Fruit fly (Drosophila melanogaster) whole organism, embryonic: Measurements from ENCODE around the gene grsm.

Experiments
- Abd-B ChIP-seq: fragments of 200-800 bp; sonication (Bioruptor generic); optimal IDR thresholded peaks from 2 replicates; lab custom pipeline; 2018; ENCODE audit warnings: missing biosample characterization, mild to moderate bottlenecking, missing genetic modification characterization, moderate library complexity
- Awh ChIP-seq: fragments of 200-800 bp; sonication (Bioruptor generic); IDR thresholded peaks from 2 replicates; pipeline ENCODE4, ENCODE4 v1.3.6; 2022; ENCODE audit warnings: missing biosample characterization, missing genetic modification characterization
- CG10209 ChIP-seq: fragments of 200-800 bp; sonication (Bioruptor generic); optimal IDR thresholded peaks from 3 replicates; lab custom pipeline; 2017; ENCODE audit warnings: missing biosample characterization, mild to moderate bottlenecking, missing genetic modification characterization, missing genetic modification reagents
- CG10274 ChIP-seq: fragments of 200-800 bp; sonication (Bioruptor generic); optimal IDR thresholded peaks from 3 replicates; lab custom pipeline; 2017; ENCODE audit warnings: missing biosample characterization, mild to moderate bottlenecking, missing genetic modification characterization
- CG10366 ChIP-seq: fragments of 200-800 bp; sonication (Bioruptor generic); IDR thresholded peaks from 2 replicates; pipeline ENCODE4 v1.3.6; 2022; ENCODE audit warnings: missing biosample characterization, missing genetic modification characterization
- CG11398 ChIP-seq: fragments of 200-800 bp; sonication (Bioruptor generic); optimal IDR thresholded peaks from 2 replicates; lab custom pipeline; 2016; ENCODE audit warnings: missing biosample characterization, missing genetic modification characterization
- CG11456 ChIP-seq: fragments of 200-800 bp; sonication (Bioruptor generic); IDR thresholded peaks from 3 replicates; pipeline ENCODE4 v1.3.6; 2022; ENCODE audit warnings: missing biosample characterization, missing genetic modification characterization
- CG13287 ChIP-seq: fragments of 200-800 bp; sonication (Bioruptor generic); IDR thresholded peaks from 2 replicates; pipeline ENCODE4 v1.3.6; 2022; ENCODE audit warnings: missing biosample characterization, missing genetic modification characterization; ENCODE audit not compliant: partially characterized antibody
- CG15479 ChIP-seq: fragments of 200-800 bp; sonication (Bioruptor generic); optimal IDR thresholded peaks from 3 replicates; lab custom pipeline; 2019; ENCODE audit warnings: missing biosample characterization, mild to moderate bottlenecking, missing genetic modification characterization, moderate library complexity
- CG1603 ChIP-seq: fragments of 200-800 bp; sonication (Bioruptor generic); optimal IDR thresholded peaks from 2 replicates; lab custom pipeline; 2019; ENCODE audit warnings: missing biosample characterization, mild to moderate bottlenecking, missing genetic modification characterization, moderate library complexity
- CG18764 ChIP-seq: fragments of 200-800 bp; sonication (Bioruptor generic); optimal IDR thresholded peaks from 3 replicates; lab custom pipeline; 2016; ENCODE audit warnings: missing biosample characterization, missing genetic modification characterization
- CG42726 ChIP-seq: fragments of 200-800 bp; sonication (Bioruptor generic); IDR thresholded peaks from 2 replicates; pipeline ENCODE4 v1.3.6; 2022; ENCODE audit warnings: missing biosample characterization, missing genetic modification characterization; ENCODE audit not compliant: partially characterized antibody
- CG6791 ChIP-seq: fragments of 200-800 bp; sonication (Bioruptor generic); IDR thresholded peaks from 3 replicates; pipeline ENCODE4 v1.3.6; 2022; ENCODE audit warnings: missing biosample characterization, missing genetic modification characterization; ENCODE audit not compliant: partially characterized antibody
- CG6854 ChIP-seq: fragments of 200-800 bp; sonication (Bioruptor generic); optimal IDR thresholded peaks from 3 replicates; lab custom pipeline; 2017; ENCODE audit warnings: missing biosample characterization, mild to moderate bottlenecking, missing genetic modification characterization
- CG7556 ChIP-seq: fragments of 200-800 bp; sonication (Bioruptor generic); optimal IDR thresholded peaks from 2 replicates; lab custom pipeline; 2017; ENCODE audit warnings: missing biosample characterization, mild to moderate bottlenecking, missing genetic modification characterization
- CG8290 ChIP-seq, 3 experiments: fragments of 200-800 bp; sonication (Bioruptor generic); optimal IDR thresholded peaks; 2 replicates each; lab custom pipeline; 2016 to 2019; ENCODE audit warnings: missing biosample characterization in 3 of 3, missing genetic modification characterization in 3 of 3, mild to moderate bottlenecking in 2 of 3, moderate library complexity in 1 of 3
- CG9817 ChIP-seq: fragments of 200-800 bp; sonication (Bioruptor generic); optimal IDR thresholded peaks from 2 replicates; lab custom pipeline; 2018; ENCODE audit warnings: missing biosample characterization, mild to moderate bottlenecking, missing genetic modification characterization, moderate library complexity
- Chrac-16 ChIP-seq: fragments of 200-800 bp; sonication (Bioruptor generic); optimal IDR thresholded peaks from 3 replicates; lab custom pipeline; 2016; ENCODE audit warnings: missing biosample characterization, missing genetic modification characterization
- Dip3 ChIP-seq: fragments of 200-800 bp; sonication (Bioruptor generic); optimal IDR thresholded peaks from 3 replicates; lab custom pipeline; 2016; ENCODE audit warnings: missing biosample characterization, missing genetic modification characterization
- HmgD ChIP-seq: fragments of 200-800 bp; sonication (Bioruptor generic); optimal IDR thresholded peaks from 3 replicates; lab custom pipeline; 2016; ENCODE audit warnings: missing biosample characterization, missing genetic modification characterization
- Myb ChIP-seq: fragments of 200-800 bp; sonication (Bioruptor generic); optimal IDR thresholded peaks from 2 replicates; lab custom pipeline; 2016; ENCODE audit warnings: missing biosample characterization, missing genetic modification characterization
- Opbp ChIP-seq: fragments of 200-800 bp; sonication (Bioruptor generic); IDR thresholded peaks from 3 replicates; pipeline ENCODE4 v1.3.6; 2022; ENCODE audit warnings: missing biosample characterization, missing genetic modification characterization; ENCODE audit not compliant: partially characterized antibody
- Scr ChIP-seq: fragments of 200-800 bp; sonication (Bioruptor generic); IDR thresholded peaks from 2 replicates; pipeline ENCODE4 v1.3.6; 2022; ENCODE audit warnings: missing biosample characterization, missing genetic modification characterization; ENCODE audit not compliant: partially characterized antibody
- Sry-δ ChIP-seq: fragments of 200-800 bp; sonication (Bioruptor generic); optimal IDR thresholded peaks from 2 replicates; lab custom pipeline; 2016; ENCODE audit warnings: missing biosample characterization, missing genetic modification characterization
- Trl ChIP-seq, 3 experiments: fragments of >200 bp in 2 of 3; fragments of 200-800 bp in 1 of 3; sonication (Bioruptor generic) in 1 of 3; optimal IDR thresholded peaks; 2 replicates in 1 of 3; 3 replicates in 2 of 3; lab custom pipeline; 2016 to 2017; ENCODE audit warnings: missing biosample characterization in 1 of 3, missing genetic modification characterization in 1 of 3
- al ChIP-seq: fragments of 200-800 bp; sonication (Bioruptor generic); IDR thresholded peaks from 2 replicates; pipeline ENCODE4 v1.3.6; 2022; ENCODE audit warnings: missing biosample characterization, missing genetic modification characterization
- ara ChIP-seq: fragments of 200-800 bp; sonication (Bioruptor generic); IDR thresholded peaks from 2 replicates; pipeline ENCODE4 v1.3.6; 2022; ENCODE audit warnings: missing biosample characterization, missing genetic modification characterization
- ato ChIP-seq: fragments of 200-800 bp; sonication (Bioruptor generic); IDR thresholded peaks from 2 replicates; pipeline ENCODE4 v1.3.6; 2022; ENCODE audit warnings: missing biosample characterization, missing genetic modification characterization; ENCODE audit not compliant: partially characterized antibody
- bcd ChIP-seq: fragments of 200-800 bp; sonication (Bioruptor generic); optimal IDR thresholded peaks from 2 replicates; lab custom pipeline; 2017; ENCODE audit warnings: missing biosample characterization, mild to moderate bottlenecking, missing genetic modification characterization
- bsh ChIP-seq, 2 experiments: fragments of 200-800 bp; sonication (Bioruptor generic); optimal IDR thresholded peaks; 2 replicates each; lab custom pipeline; 2017 to 2018; ENCODE audit warnings: mild to moderate bottlenecking in 2 of 2, missing biosample characterization in 2 of 2, missing genetic modification characterization in 2 of 2, moderate library complexity in 1 of 2
- cas ChIP-seq: fragments of 200-800 bp; sonication (Bioruptor generic); IDR thresholded peaks from 2 replicates; pipeline ENCODE4 v1.3.6; 2022; ENCODE audit warnings: missing biosample characterization, missing genetic modification characterization
- chm ChIP-seq: fragments of 200-800 bp; sonication (Bioruptor generic); IDR thresholded peaks from 2 replicates; pipeline ENCODE4 v1.3.6; 2022; ENCODE audit warnings: missing biosample characterization, missing genetic modification characterization
- dati ChIP-seq: fragments of 200-800 bp; sonication (Bioruptor generic); IDR thresholded peaks from 2 replicates; pipeline ENCODE4 v1.3.6; 2022; ENCODE audit warnings: missing biosample characterization, missing genetic modification characterization
- gcm ChIP-seq: fragments of 200-800 bp; sonication (Bioruptor generic); optimal IDR thresholded peaks from 2 replicates; lab custom pipeline; 2019; ENCODE audit warnings: missing biosample characterization, mild to moderate bottlenecking, missing genetic modification characterization, moderate library complexity
- gcm2 ChIP-seq: fragments of 200-800 bp; sonication (Bioruptor generic); optimal IDR thresholded peaks from 2 replicates; lab custom pipeline; 2016; ENCODE audit warnings: missing biosample characterization, missing genetic modification characterization
- gfzf ChIP-seq: fragments of 200-800 bp; sonication (Bioruptor generic); optimal IDR thresholded peaks from 2 replicates; lab custom pipeline; 2016; ENCODE audit warnings: missing biosample characterization, mild to moderate bottlenecking, missing genetic modification characterization, moderate library complexity
- nom ChIP-seq: fragments of 200-800 bp; sonication (Bioruptor generic); optimal IDR thresholded peaks from 2 replicates; lab custom pipeline; 2017; ENCODE audit warnings: missing biosample characterization, missing genetic modification characterization, mild to moderate bottlenecking, moderate library complexity, missing genetic modification reagents
- pho ChIP-seq: fragments of 200-800 bp; sonication (Bioruptor generic); optimal IDR thresholded peaks from 2 replicates; lab custom pipeline; 2016; ENCODE audit warnings: missing biosample characterization, missing genetic modification characterization
- prd ChIP-seq, 3 experiments: fragments of >200 bp in 2 of 3; fragments of 200-800 bp in 1 of 3; sonication (Bioruptor generic) in 1 of 3; optimal IDR thresholded peaks in 2 of 3; IDR thresholded peaks in 1 of 3; 2 replicates in 2 of 3; 3 replicates in 1 of 3; pipeline versions ENCODE4 v1.3.6 to Lab custom; 2017 to 2022; ENCODE audit warnings: missing biosample characterization in 1 of 3, missing genetic modification characterization in 1 of 3
- pum ChIP-seq: fragments of 200-800 bp; sonication (Bioruptor generic); optimal IDR thresholded peaks from 2 replicates; lab custom pipeline; 2016; ENCODE audit warnings: missing biosample characterization, missing genetic modification characterization
- pzg ChIP-seq: fragments of 200-800 bp; sonication (Bioruptor generic); optimal IDR thresholded peaks from 3 replicates; lab custom pipeline; 2018; ENCODE audit warnings: missing biosample characterization, mild to moderate bottlenecking, missing genetic modification characterization, moderate library complexity
- repo ChIP-seq: fragments of 200-800 bp; sonication (Bioruptor generic); optimal IDR thresholded peaks from 2 replicates; lab custom pipeline; 2016; ENCODE audit warnings: missing biosample characterization, missing genetic modification characterization
- ro ChIP-seq: fragments of 200-800 bp; sonication (Bioruptor generic); IDR thresholded peaks from 2 replicates; pipeline ENCODE4 v1.3.6; 2022; ENCODE audit warnings: missing biosample characterization, missing genetic modification characterization
- row ChIP-seq: fragments of 200-800 bp; sonication (Bioruptor generic); IDR thresholded peaks from 3 replicates; pipeline ENCODE4 v1.3.6; 2022; ENCODE audit warnings: missing biosample characterization, missing genetic modification characterization
- trem ChIP-seq: fragments of 200-800 bp; optimal IDR thresholded peaks from 3 replicates; lab custom pipeline; 2019; ENCODE audit warnings: missing biosample characterization, mild to moderate bottlenecking, missing genetic modification characterization, moderate library complexity
- zen ChIP-seq: fragments of 200-800 bp; sonication (Bioruptor generic); optimal IDR thresholded peaks from 3 replicates; lab custom pipeline; 2018; ENCODE audit warnings: missing biosample characterization, mild to moderate bottlenecking, missing genetic modification characterization, moderate library complexity

grsm gene

DNA sequence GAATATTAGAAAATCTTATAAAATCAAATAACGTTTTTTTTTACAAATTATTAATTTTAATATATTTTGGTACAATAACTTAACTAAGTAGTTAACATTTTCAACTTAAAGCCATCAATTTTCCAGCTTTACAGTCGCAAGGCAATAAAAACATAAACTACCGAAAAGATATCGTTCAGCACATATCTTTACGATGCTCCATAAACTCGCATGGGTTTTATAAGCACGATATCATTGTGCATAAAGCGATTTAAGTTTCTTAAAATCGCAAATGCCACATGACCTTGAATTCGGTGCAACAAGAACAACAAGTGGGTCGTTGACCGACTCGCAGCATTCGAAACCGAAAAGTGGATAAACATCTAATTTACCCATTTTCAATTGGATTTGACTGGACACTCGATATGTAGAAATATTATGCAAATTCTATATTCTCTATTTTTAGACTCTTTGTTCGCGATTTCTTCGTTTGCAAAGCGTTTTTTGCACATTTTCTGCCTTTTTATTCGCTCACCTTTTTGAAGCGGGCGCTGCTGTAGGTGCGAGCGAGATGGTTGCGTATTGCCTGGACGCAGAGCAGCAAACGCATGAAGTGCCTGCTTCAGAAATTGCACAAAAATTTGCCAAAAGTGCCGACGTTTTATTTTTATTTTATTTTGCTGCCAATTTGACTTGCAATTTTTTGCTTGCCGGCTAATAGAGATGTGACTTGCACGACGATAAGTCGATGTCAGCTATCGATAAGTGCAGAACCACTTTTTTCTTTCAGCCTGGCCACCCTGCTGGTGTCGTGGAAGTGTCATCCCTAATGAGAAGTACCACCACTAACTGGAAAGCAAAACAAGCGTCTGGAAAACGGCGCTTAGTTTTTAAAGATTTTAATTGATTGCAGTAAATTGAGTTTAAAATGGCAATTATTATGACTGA, 6.3 kb downstream of the grsm start, which contains the start of gene Spc25 (continued):
- TF ChIP-seq trem (tag; lab: Kevin White, UChicago) (peak; percentile 84), CG18764 (peak; percentile 35), pzg (GFP tag; lab: Kevin White, UChicago) (peak; percentile 91), Dip3 (GFP tag; lab: Kevin White, UChicago) (peak; percentile 35), bcd (GFP tag; lab: Kevin White, UChicago) (no peak), HmgD (GFP tag; lab: Kevin White, UChicago) (peak; percentile 82), CG13287 (GFP tag; lab: Robert Waterston, UW) (peak; percentile 97), al (GFP tag; lab: Robert Waterston, UW) (peak; percentile 46; the same call in 1 of the 2 replicates), ara (GFP tag; lab: Robert Waterston, UW) (peak; percentile 29; the same call in 1 of the 2 replicates), CG7556 (no peak), CG6791 (peak; percentile 96), zen (tag; lab: Kevin White, UChicago) (no peak), CG9817 (peak; percentile 33), CG1603 (tag; lab: Kevin White, UChicago) (peak; percentile 72), gfzf (GFP tag; lab: Kevin White, UChicago) (peak; percentile 33), nom (GFP tag; lab: Kevin White, UChicago) (no peak), CG42726 (GFP tag; lab: Robert Waterston, UW) (peak; percentile 96), Abd-B (GFP tag; lab: Kevin White, UChicago) (no peak), CG11398 (no peak), CG6854 (GFP tag; lab: Kevin White, UChicago) (no peak), Opbp (GFP tag; lab: Robert Waterston, UW) (peak; percentile 97), row (GFP tag; lab: Robert Waterston, UW) (peak; percentile 73), CG11456 (peak; percentile 74), cas (GFP tag; lab: Robert Waterston, UW) (no peak), gcm (no peak), CG10366 (GFP tag; lab: Robert Waterston, UW) (peak; percentile 54), Myb (GFP tag; lab: Kevin White, UChicago) (peak; percentile 63), chm (GFP tag; lab: Robert Waterston, UW) (no peak), Chrac-16 (peak; percentile 68), repo (GFP tag; lab: Kevin White, UChicago) (peak; percentile 21), gcm2 (GFP tag; lab: Kevin White, UChicago) (no peak), dati (GFP tag; lab: Robert Waterston, UW) (no peak), CG15479 (GFP tag; lab: Kevin White, UChicago) (no peak), CG8290 (GFP tag; optimal IDR thresholded peaks at IDR 0.05; lab: Kevin White, UChicago) (peak; percentile 70), CG8290 (tag; optimal IDR thresholded peaks at IDR 0.05; lab: Kevin White, UChicago) (peak in 1 of 2 experiments; percentile 37), pho (GFP tag; lab: Kevin White, UChicago) (peak; percentile 65), prd (optimal IDR thresholded peaks at IDR 0.05; lab: Kevin White, UChicago) (no peak), prd (GFP tag; IDR thresholded peaks at IDR 0.05; lab: Robert Waterston, UW) (peak; percentile 80), pum (GFP tag; lab: Kevin White, UChicago) (peak; percentile 66), ro (GFP tag; lab: Robert Waterston, UW) (no peak), bsh (GFP tag; optimal IDR thresholded peaks at IDR 0.05; lab: Kevin White, UChicago) (peak in 1 of 2 experiments; percentile 2), Scr (GFP tag; lab: Robert Waterston, UW) (peak; percentile 94), CG10209 (GFP tag; lab: Kevin White, UChicago) (no peak), Sry-δ (peak; percentile 100), Trl (optimal IDR thresholded peaks at IDR 0.05; lab: Kevin White, UChicago) (no peak), Trl (GFP tag; optimal IDR thresholded peaks at IDR 0.05; lab: Kevin White, UChicago) (peak; percentile 67), ato (GFP tag; lab: Robert Waterston, UW) (peak; percentile 95), CG10274 (GFP tag; lab: Kevin White, UChicago) (no peak), Awh (GFP tag; lab: Robert Waterston, UW) (no peak)
